ENCODE assay signal across 1 fruit fly cellular context in the genomic region with DNA sequence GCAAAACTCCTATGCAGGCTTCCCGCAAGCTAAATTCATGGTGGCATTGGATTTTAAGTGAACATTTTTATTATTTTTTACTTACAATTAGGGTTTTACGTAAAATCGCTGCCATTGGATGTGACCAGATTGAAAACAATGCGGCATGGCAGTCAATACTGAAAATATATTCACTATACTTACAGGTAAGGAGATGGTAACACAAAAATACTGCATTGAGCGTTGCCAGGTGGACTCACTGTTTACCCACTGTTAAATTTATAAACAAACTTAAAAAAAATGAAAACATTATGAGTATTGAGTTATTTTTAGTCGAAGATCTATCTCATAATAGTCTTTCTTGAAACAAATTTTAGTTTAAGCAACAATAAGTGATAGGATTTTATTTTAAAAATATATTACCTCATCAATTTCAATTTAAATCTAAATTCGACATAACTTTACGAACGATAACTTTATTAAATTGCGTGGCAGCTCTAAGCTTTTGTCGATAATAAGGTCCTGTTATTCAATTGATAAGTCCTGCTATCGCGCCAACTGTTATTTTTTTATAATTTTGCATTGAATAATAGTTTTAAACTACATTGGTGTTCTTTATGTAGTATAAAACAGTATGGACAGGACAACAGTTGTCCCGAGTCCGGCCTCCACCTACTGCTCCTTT.
TF ChIP-seq lines count a peak whose summit lies in the region.

A gene (minus strand): TSS at position 159 of the 664 bp plus-strand sequence.
A gene (plus strand): TSS at position 614 of the 664 bp plus-strand sequence.

TF ChIP-seq in whole organism, embryonic, 481 proteins besides CTCF, POLR2A, EP300 and RAD21 (continued from another document and continues in another):
- TF ChIP-seq CG7928 (GFP tag; optimal IDR thresholded peaks at IDR 0.05; lab: Kevin White, UChicago): no peak
- no peak for TF ChIP-seq CG12299 (tag; optimal IDR thresholded peaks at IDR 0.05; lab: Kevin White, UChicago)
- TF ChIP-seq lbe (GFP tag; optimal IDR thresholded peaks at IDR 0.05; lab: Kevin White, UChicago): peak; percentile 20
- TF ChIP-seq zfh2 (GFP tag; optimal IDR thresholded peaks at IDR 0.05; lab: Kevin White, UChicago): peak; percentile 19
- peak; percentile 23 for TF ChIP-seq CG11504 (tag; optimal IDR thresholded peaks at IDR 0.05; lab: Kevin White, UChicago)
- TF ChIP-seq cg (GFP tag; optimal IDR thresholded peaks at IDR 0.05; lab: Kevin White, UChicago): no peak
- no peak for TF ChIP-seq fu2 (GFP tag; optimal IDR thresholded peaks at IDR 0.05; lab: Kevin White, UChicago)
- TF ChIP-seq Scr (GFP tag; IDR thresholded peaks at IDR 0.05; lab: Robert Waterston, UW; ENCODE audit: partially characterized antibody): no peak
- TF ChIP-seq slp2 (GFP tag; optimal IDR thresholded peaks at IDR 0.05; lab: Kevin White, UChicago): no peak
- no peak for TF ChIP-seq Taf1 (GFP tag; IDR thresholded peaks at IDR 0.05; lab: Robert Waterston, UW)
- no peak for TF ChIP-seq CG3838 (GFP tag; optimal IDR thresholded peaks at IDR 0.05; lab: Kevin White, UChicago)
- no peak for TF ChIP-seq Side (GFP tag; optimal IDR thresholded peaks at IDR 0.05; lab: Kevin White, UChicago)
- TF ChIP-seq jing (GFP tag; optimal IDR thresholded peaks at IDR 0.05; lab: Kevin White, UChicago): no peak
- TF ChIP-seq CG10209 (GFP tag; optimal IDR thresholded peaks at IDR 0.05; lab: Kevin White, UChicago): no peak
- peak; percentile 59 for TF ChIP-seq CG12659 (GFP tag; optimal IDR thresholded peaks at IDR 0.05; lab: Kevin White, UChicago)
- no peak for TF ChIP-seq wdn (GFP tag; IDR thresholded peaks at IDR 0.05; lab: Robert Waterston, UW)
- TF ChIP-seq CG7987 (GFP tag; optimal IDR thresholded peaks at IDR 0.05; lab: Kevin White, UChicago): no peak
- no peak for TF ChIP-seq Hmx (GFP tag; optimal IDR thresholded peaks at IDR 0.05; lab: Kevin White, UChicago)
- no peak for TF ChIP-seq CG10462 (GFP tag; optimal IDR thresholded peaks at IDR 0.05; lab: Kevin White, UChicago)
- no peak for TF ChIP-seq Gsc (GFP tag; IDR thresholded peaks at IDR 0.05; lab: Robert Waterston, UW)
- TF ChIP-seq sens (GFP tag; lab: Kevin White, UChicago): peak; percentile 84
- no peak for TF ChIP-seq CG12071 (GFP tag; optimal IDR thresholded peaks at IDR 0.05; lab: Kevin White, UChicago)
- TF ChIP-seq ftz-f1 (GFP tag; optimal IDR thresholded peaks at IDR 0.05; lab: Kevin White, UChicago): no peak
- peak; percentile 5 for TF ChIP-seq CG1602 (GFP tag; optimal IDR thresholded peaks at IDR 0.05; lab: Kevin White, UChicago)
- TF ChIP-seq lola (GFP tag; optimal IDR thresholded peaks at IDR 0.05; lab: Kevin White, UChicago): no peak
- TF ChIP-seq nmo (GFP tag; optimal IDR thresholded peaks at IDR 0.05; lab: Kevin White, UChicago): peak; percentile 35
- TF ChIP-seq bcd (GFP tag; optimal IDR thresholded peaks at IDR 0.05; lab: Kevin White, UChicago): no peak
- TF ChIP-seq CG6272 (GFP tag; IDR thresholded peaks at IDR 0.05; lab: Robert Waterston, UW): no peak
- TF ChIP-seq Nf-YB (GFP tag; optimal IDR thresholded peaks at IDR 0.05; lab: Kevin White, UChicago): no peak
- no peak for TF ChIP-seq jumu (GFP tag; optimal IDR thresholded peaks at IDR 0.05; lab: Kevin White, UChicago)
- no peak for TF ChIP-seq Jarid2 (GFP tag; optimal IDR thresholded peaks at IDR 0.05; lab: Kevin White, UChicago)
- TF ChIP-seq Fer3 (tag; optimal IDR thresholded peaks at IDR 0.05; lab: Kevin White, UChicago): no peak
- no peak for TF ChIP-seq gsb (GFP tag; IDR thresholded peaks at IDR 0.05; lab: Robert Waterston, UW)
- peak; percentile 30 for TF ChIP-seq CG18476 (GFP tag; optimal IDR thresholded peaks at IDR 0.05; lab: Kevin White, UChicago)
- no peak for TF ChIP-seq CG18599 (GFP tag; optimal IDR thresholded peaks at IDR 0.05; lab: Kevin White, UChicago)
- no peak for TF ChIP-seq CG3995 (GFP tag; optimal IDR thresholded peaks at IDR 0.05; lab: Kevin White, UChicago)
- TF ChIP-seq TFAM (GFP tag; optimal IDR thresholded peaks at IDR 0.05; lab: Kevin White, UChicago): no peak
- no peak for TF ChIP-seq fru (optimal IDR thresholded peaks at IDR 0.05; lab: Kevin White, UChicago)
- no peak for TF ChIP-seq CG14667 (GFP tag; IDR thresholded peaks at IDR 0.05; lab: Robert Waterston, UW)
- no peak for TF ChIP-seq zf30C (GFP tag; optimal IDR thresholded peaks at IDR 0.05; lab: Kevin White, UChicago)
- TF ChIP-seq corto (GFP tag; optimal IDR thresholded peaks at IDR 0.05; lab: Kevin White, UChicago): no peak
- TF ChIP-seq Hr51 (GFP tag; optimal IDR thresholded peaks at IDR 0.05; lab: Kevin White, UChicago): peak in 1 of 2 experiments; percentile 19
- TF ChIP-seq ab (GFP tag; optimal IDR thresholded peaks at IDR 0.05; lab: Kevin White, UChicago): no peak
- TF ChIP-seq pnt (GFP tag; optimal IDR thresholded peaks at IDR 0.05; lab: Kevin White, UChicago): no peak
- TF ChIP-seq sd (tag; optimal IDR thresholded peaks at IDR 0.05; lab: Kevin White, UChicago): no peak
- TF ChIP-seq dmrt99B (tag; optimal IDR thresholded peaks at IDR 0.05; lab: Kevin White, UChicago): no peak
- TF ChIP-seq CG8281 (tag; optimal IDR thresholded peaks at IDR 0.05; lab: Kevin White, UChicago): no peak
- TF ChIP-seq nerfin-2 (GFP tag; IDR thresholded peaks at IDR 0.05; lab: Robert Waterston, UW; ENCODE audit: partially characterized antibody): no peak
- no peak for TF ChIP-seq H15 (GFP tag; IDR thresholded peaks at IDR 0.05; lab: Robert Waterston, UW)
- peak; percentile 87 for TF ChIP-seq pzg (GFP tag; optimal IDR thresholded peaks at IDR 0.05; lab: Kevin White, UChicago)
- TF ChIP-seq CG12104 (GFP tag; optimal IDR thresholded peaks at IDR 0.05; lab: Kevin White, UChicago): no peak
- no peak for TF ChIP-seq HLH3B (GFP tag; IDR thresholded peaks at IDR 0.05; lab: Robert Waterston, UW)
- TF ChIP-seq CG6689 (GFP tag; IDR thresholded peaks at IDR 0.05; lab: Robert Waterston, UW): no peak
- no peak for TF ChIP-seq CG9215 (GFP tag; IDR thresholded peaks at IDR 0.05; lab: Robert Waterston, UW)
- TF ChIP-seq CG8359 (GFP tag; optimal IDR thresholded peaks at IDR 0.05; lab: Kevin White, UChicago; ENCODE audit: borderline replicate concordance): no peak
- TF ChIP-seq sisA (GFP tag; IDR thresholded peaks at IDR 0.05; lab: Robert Waterston, UW): no peak
- TF ChIP-seq ERR (GFP tag; optimal IDR thresholded peaks at IDR 0.05; lab: Kevin White, UChicago): no peak
- TF ChIP-seq bowl (GFP tag; IDR thresholded peaks at IDR 0.05; lab: Robert Waterston, UW): no peak
- TF ChIP-seq twi (tag; optimal IDR thresholded peaks at IDR 0.05; lab: Kevin White, UChicago): no peak
- peak; percentile 22 for TF ChIP-seq unpg (GFP tag; optimal IDR thresholded peaks at IDR 0.05; lab: Kevin White, UChicago)
- TF ChIP-seq CG7357 (GFP tag; IDR thresholded peaks at IDR 0.05; lab: Robert Waterston, UW): no peak
- TF ChIP-seq Elba2 (GFP tag; optimal IDR thresholded peaks at IDR 0.05; lab: Kevin White, UChicago): no peak
- 0 out of 2 replicates have a peak, but pooled peaks have one; percentile 30 for TF ChIP-seq Dref (GFP tag; IDR thresholded peaks at IDR 0.05; lab: Robert Waterston, UW)
- no peak for TF ChIP-seq gcm2 (GFP tag; optimal IDR thresholded peaks at IDR 0.05; lab: Kevin White, UChicago)
- peak; percentile 28 for TF ChIP-seq CG7839 (tag; optimal IDR thresholded peaks at IDR 0.05; lab: Kevin White, UChicago)
- TF ChIP-seq hb (GFP tag; IDR thresholded peaks at IDR 0.05; lab: Robert Waterston, UW; ENCODE audit: partially characterized antibody): no peak
- peak; percentile 8 for TF ChIP-seq CG1647 (GFP tag; optimal IDR thresholded peaks at IDR 0.05; lab: Kevin White, UChicago)
- no peak for TF ChIP-seq CG31224 (GFP tag; IDR thresholded peaks at IDR 0.05; lab: Robert Waterston, UW)
- TF ChIP-seq CG16813 (GFP tag; IDR thresholded peaks at IDR 0.05; lab: Robert Waterston, UW; ENCODE audit: partially characterized antibody): no peak
- TF ChIP-seq esg (GFP tag; conservative IDR thresholded peaks at IDR 0.05; lab: Robert Waterston, UW): no peak
- TF ChIP-seq Xrp1 (GFP tag; IDR thresholded peaks at IDR 0.05; lab: Robert Waterston, UW): no peak
- no peak for TF ChIP-seq lmd (GFP tag; IDR thresholded peaks at IDR 0.05; lab: Robert Waterston, UW)
- no peak for TF ChIP-seq sima (GFP tag; optimal IDR thresholded peaks at IDR 0.05; lab: Kevin White, UChicago)
- TF ChIP-seq Dll (GFP tag; IDR thresholded peaks at IDR 0.05; lab: Robert Waterston, UW; ENCODE audit: partially characterized antibody): no peak
- peak; percentile 15 for TF ChIP-seq CG8388 (GFP tag; optimal IDR thresholded peaks at IDR 0.05; lab: Kevin White, UChicago)
- no peak for TF ChIP-seq CG17912 (GFP tag; optimal IDR thresholded peaks at IDR 0.05; lab: Kevin White, UChicago)
- no peak for TF ChIP-seq CG17612 (GFP tag; IDR thresholded peaks at IDR 0.05; lab: Robert Waterston, UW)
- no peak for TF ChIP-seq CG6175 (GFP tag; IDR thresholded peaks at IDR 0.05; lab: Robert Waterston, UW)
- peak; percentile 9 for TF ChIP-seq lilli (GFP tag; optimal IDR thresholded peaks at IDR 0.05; lab: Kevin White, UChicago)
- TF ChIP-seq al (GFP tag; IDR thresholded peaks at IDR 0.05; lab: Robert Waterston, UW): no peak
- no peak; the same call in 1 of the 2 replicates for TF ChIP-seq slbo (GFP tag; IDR thresholded peaks at IDR 0.05; lab: Robert Waterston, UW)
- TF ChIP-seq Meics (GFP tag; optimal IDR thresholded peaks at IDR 0.05; lab: Kevin White, UChicago): no peak
- peak; percentile 42 for TF ChIP-seq CG17829 (tag; optimal IDR thresholded peaks at IDR 0.05; lab: Kevin White, UChicago)
- TF ChIP-seq ken (GFP tag; IDR thresholded peaks at IDR 0.05; lab: Robert Waterston, UW): no peak
- TF ChIP-seq B-H1 (GFP tag; IDR thresholded peaks at IDR 0.05; lab: Robert Waterston, UW): no peak
- TF ChIP-seq maf-S (GFP tag; optimal IDR thresholded peaks at IDR 0.05; lab: Kevin White, UChicago): no peak
- TF ChIP-seq CG14050 (GFP tag; IDR thresholded peaks at IDR 0.05; lab: Robert Waterston, UW): no peak
- TF ChIP-seq CG18764 (GFP tag; optimal IDR thresholded peaks at IDR 0.05; lab: Kevin White, UChicago): no peak
- TF ChIP-seq Ptx1 (GFP tag; IDR thresholded peaks at IDR 0.05; lab: Robert Waterston, UW): no peak
- TF ChIP-seq tll (GFP tag; optimal IDR thresholded peaks at IDR 0.05; lab: Kevin White, UChicago): no peak
- TF ChIP-seq Doc2 (GFP tag; IDR thresholded peaks at IDR 0.05; lab: Robert Waterston, UW): no peak
- no peak for TF ChIP-seq Fer2 (tag; optimal IDR thresholded peaks at IDR 0.05; lab: Kevin White, UChicago)
- TF ChIP-seq chif (GFP tag; optimal IDR thresholded peaks at IDR 0.05; lab: Kevin White, UChicago): peak in 1 of 2 experiments; percentile 23
- TF ChIP-seq kah (GFP tag; optimal IDR thresholded peaks at IDR 0.05; lab: Kevin White, UChicago): no peak
- no peak for TF ChIP-seq repo (GFP tag; optimal IDR thresholded peaks at IDR 0.05; lab: Kevin White, UChicago)
- no peak for TF ChIP-seq Ada2b (GFP tag; IDR thresholded peaks at IDR 0.05; lab: Robert Waterston, UW)
- TF ChIP-seq MESR4 (GFP tag; optimal IDR thresholded peaks at IDR 0.05; lab: Kevin White, UChicago): peak; percentile 61
- no peak for TF ChIP-seq Sry-β (GFP tag; optimal IDR thresholded peaks at IDR 0.05; lab: Kevin White, UChicago)
- TF ChIP-seq PHDP (tag; optimal IDR thresholded peaks at IDR 0.05; lab: Kevin White, UChicago): peak; percentile 13
- no peak for TF ChIP-seq CG3726 (GFP tag; IDR thresholded peaks at IDR 0.05; lab: Robert Waterston, UW)
- TF ChIP-seq ac (GFP tag; optimal IDR thresholded peaks at IDR 0.05; lab: Kevin White, UChicago): no peak
- no peak for TF ChIP-seq ara (GFP tag; IDR thresholded peaks at IDR 0.05; lab: Robert Waterston, UW)
- TF ChIP-seq CG4730 (GFP tag; IDR thresholded peaks at IDR 0.05; lab: Robert Waterston, UW): no peak
- TF ChIP-seq CoRest (tag; optimal IDR thresholded peaks at IDR 0.05; lab: Kevin White, UChicago): peak; percentile 20
- no peak for TF ChIP-seq unc-4 (GFP tag; IDR thresholded peaks at IDR 0.05; lab: Robert Waterston, UW; ENCODE audit: partially characterized antibody)
- no peak for TF ChIP-seq CG1792 (GFP tag; optimal IDR thresholded peaks at IDR 0.05; lab: Kevin White, UChicago)
- no peak for TF ChIP-seq CG10147 (GFP tag; optimal IDR thresholded peaks at IDR 0.05; lab: Kevin White, UChicago)
- TF ChIP-seq dati (GFP tag; IDR thresholded peaks at IDR 0.05; lab: Robert Waterston, UW): no peak
- peak; percentile 4 for TF ChIP-seq B-H2 (GFP tag; optimal IDR thresholded peaks at IDR 0.05; lab: Kevin White, UChicago)
- no peak for TF ChIP-seq wor (GFP tag; IDR thresholded peaks at IDR 0.05; lab: Robert Waterston, UW)
- TF ChIP-seq Poxn (GFP tag; IDR thresholded peaks at IDR 0.05; lab: Robert Waterston, UW): no peak
- TF ChIP-seq Hand (GFP tag; optimal IDR thresholded peaks at IDR 0.05; lab: Kevin White, UChicago): no peak
- no peak for TF ChIP-seq GATAe (GFP tag; conservative IDR thresholded peaks at IDR 0.05; lab: Robert Waterston, UW)
- peak; percentile 27 for TF ChIP-seq CG9817 (tag; optimal IDR thresholded peaks at IDR 0.05; lab: Kevin White, UChicago)
- TF ChIP-seq HLHmδ (GFP tag; optimal IDR thresholded peaks at IDR 0.05; lab: Kevin White, UChicago): no peak
- peak; percentile 85 for TF ChIP-seq Med (GFP tag; lab: Kevin White, UChicago)
- peak; percentile 5 for TF ChIP-seq Hsf (GFP tag; optimal IDR thresholded peaks at IDR 0.05; lab: Kevin White, UChicago)
- peak; percentile 52 for TF ChIP-seq pum (GFP tag; optimal IDR thresholded peaks at IDR 0.05; lab: Kevin White, UChicago)
- TF ChIP-seq eyg (GFP tag; optimal IDR thresholded peaks at IDR 0.05; lab: Kevin White, UChicago): no peak
- TF ChIP-seq Blimp-1 (GFP tag; optimal IDR thresholded peaks at IDR 0.05; lab: Kevin White, UChicago): no peak
- no peak for TF ChIP-seq dmrt11E (tag; optimal IDR thresholded peaks at IDR 0.05; lab: Kevin White, UChicago)
- no peak for TF ChIP-seq CG11093 (GFP tag; IDR thresholded peaks at IDR 0.05; lab: Robert Waterston, UW)
- no peak for TF ChIP-seq CG5953 (GFP tag; IDR thresholded peaks at IDR 0.05; lab: Robert Waterston, UW)
- no peak for TF ChIP-seq Optix (GFP tag; IDR thresholded peaks at IDR 0.05; lab: Robert Waterston, UW)
- TF ChIP-seq org-1 (GFP tag; optimal IDR thresholded peaks at IDR 0.05; lab: Kevin White, UChicago): no peak
- peak; percentile 21; the same call in 1 of the 2 replicates for TF ChIP-seq CG13287 (GFP tag; IDR thresholded peaks at IDR 0.05; lab: Robert Waterston, UW; ENCODE audit: partially characterized antibody)
- TF ChIP-seq bigmax (GFP tag; optimal IDR thresholded peaks at IDR 0.05; lab: Kevin White, UChicago): no peak
- TF ChIP-seq CG17568 (GFP tag; optimal IDR thresholded peaks at IDR 0.05; lab: Kevin White, UChicago): no peak
- peak; percentile 25 for TF ChIP-seq CG4424 (GFP tag; optimal IDR thresholded peaks at IDR 0.05; lab: Kevin White, UChicago)
- TF ChIP-seq Hr78 (GFP tag; optimal IDR thresholded peaks at IDR 0.05; lab: Kevin White, UChicago): no peak
